Fruit fly (Drosophila melanogaster) whole organism, prepupa: ENCODE measurements around the gene Usp8.

Experiments used
- Blimp-1 ChIP-seq: fragments of 200-800 bp; sonication (Bioruptor generic); optimal IDR thresholded peaks from 3 replicates; lab custom pipeline; 2017; ENCODE audit warnings: missing biosample characterization, missing genetic modification characterization, mild to moderate bottlenecking, moderate library complexity, missing genetic modification reagents
- CG10631 ChIP-seq: fragments of 200-800 bp; sonication (Bioruptor generic); optimal IDR thresholded peaks from 2 replicates; lab custom pipeline; 2016; ENCODE audit warnings: missing biosample characterization, missing genetic modification characterization
- CG11294 ChIP-seq: fragments of 200-800 bp; sonication (Bioruptor generic); IDR thresholded peaks from 2 replicates; pipeline ENCODE4 v1.3.6; 2022; ENCODE audit warnings: missing biosample characterization, missing genetic modification characterization
- CG11762 ChIP-seq: fragments of 200-800 bp; sonication (Bioruptor generic); optimal IDR thresholded peaks from 3 replicates; lab custom pipeline; 2016; ENCODE audit warnings: missing biosample characterization, missing genetic modification characterization; ENCODE audit not compliant: insufficient read depth
- CG15336 ChIP-seq: fragments of 200-800 bp; sonication (Bioruptor generic); IDR thresholded peaks from 2 replicates; pipeline ENCODE4 v1.3.6; 2022; ENCODE audit warnings: missing biosample characterization, missing genetic modification characterization
- CG1621 ChIP-seq: fragments of 200-800 bp; sonication (Bioruptor generic); optimal IDR thresholded peaks from 3 replicates; lab custom pipeline; 2018; ENCODE audit warnings: missing biosample characterization, mild to moderate bottlenecking, missing genetic modification characterization
- CG16779 ChIP-seq: fragments of 200-800 bp; sonication (Bioruptor generic); optimal IDR thresholded peaks from 3 replicates; lab custom pipeline; 2017; ENCODE audit warnings: missing biosample characterization, mild to moderate bottlenecking, missing genetic modification characterization
- CG3032 ChIP-seq: fragments of 200-800 bp; optimal IDR thresholded peaks from 2 replicates; lab custom pipeline; 2019; ENCODE audit warnings: missing biosample characterization, mild to moderate bottlenecking, missing genetic modification characterization, moderate library complexity
- CG31627 ChIP-seq: fragments of 200-800 bp; sonication (Bioruptor generic); optimal IDR thresholded peaks from 3 replicates; lab custom pipeline; 2016; ENCODE audit warnings: missing biosample characterization, missing genetic modification characterization
- CG32006 ChIP-seq: fragments of 200-800 bp; sonication (Bioruptor generic); optimal IDR thresholded peaks from 3 replicates; lab custom pipeline; 2017; ENCODE audit warnings: missing biosample characterization, mild to moderate bottlenecking, missing genetic modification characterization
- CG34406 ChIP-seq: fragments of 200-800 bp; sonication (Bioruptor generic); optimal IDR thresholded peaks from 3 replicates; lab custom pipeline; 2016; ENCODE audit warnings: missing biosample characterization, missing genetic modification characterization
- CG3919 ChIP-seq: fragments of 200-800 bp; sonication (Bioruptor generic); optimal IDR thresholded peaks from 3 replicates; lab custom pipeline; 2016; ENCODE audit warnings: missing biosample characterization, missing genetic modification characterization
- CG4318 ChIP-seq: fragments of 200-800 bp; sonication (Bioruptor generic); optimal IDR thresholded peaks from 3 replicates; lab custom pipeline; 2017; ENCODE audit warnings: missing biosample characterization, mild to moderate bottlenecking, missing genetic modification characterization
- CG6163 ChIP-seq: fragments of 200-800 bp; sonication (Bioruptor generic); IDR thresholded peaks from 3 replicates; pipeline ENCODE4 v1.3.6; 2022; ENCODE audit warnings: missing biosample characterization, missing genetic modification characterization
- CG6276 ChIP-seq: fragments of 200-800 bp; sonication (Bioruptor generic); optimal IDR thresholded peaks from 2 replicates; lab custom pipeline; 2017; ENCODE audit warnings: missing biosample characterization, mild to moderate bottlenecking, missing genetic modification characterization
- CG6792 ChIP-seq: fragments of 200-800 bp; sonication (Bioruptor generic); optimal IDR thresholded peaks from 3 replicates; lab custom pipeline; 2016; ENCODE audit warnings: missing biosample characterization, missing genetic modification characterization
- CG6854 ChIP-seq: fragments of 200-800 bp; sonication (Bioruptor generic); optimal IDR thresholded peaks from 2 replicates; lab custom pipeline; 2017; ENCODE audit warnings: missing biosample characterization, mild to moderate bottlenecking, missing genetic modification characterization
- CG7368 ChIP-seq: fragments of 200-800 bp; sonication (Bioruptor generic); optimal IDR thresholded peaks from 3 replicates; lab custom pipeline; 2016; ENCODE audit warnings: missing biosample characterization, missing genetic modification characterization
- CG8119 ChIP-seq: fragments of 200-800 bp; sonication (Bioruptor generic); IDR thresholded peaks from 3 replicates; pipeline ENCODE4 v1.3.6; 2022; ENCODE audit warnings: missing biosample characterization, missing genetic modification characterization
- CG8319 ChIP-seq: fragments of 200-800 bp; sonication (Bioruptor generic); optimal IDR thresholded peaks from 3 replicates; lab custom pipeline; 2016; ENCODE audit warnings: missing biosample characterization, missing genetic modification characterization
- CG8632 ChIP-seq: fragments of 200-800 bp; sonication (Bioruptor generic); optimal IDR thresholded peaks from 3 replicates; lab custom pipeline; 2016; ENCODE audit warnings: missing biosample characterization, missing genetic modification characterization
- CG9139 ChIP-seq: fragments of 200-800 bp; sonication (Bioruptor generic); optimal IDR thresholded peaks from 3 replicates; lab custom pipeline; 2017; ENCODE audit warnings: missing biosample characterization, mild to moderate bottlenecking, missing genetic modification characterization
- Eip75B ChIP-seq: fragments of 200-800 bp; sonication (Bioruptor generic); optimal IDR thresholded peaks from 3 replicates; lab custom pipeline; 2016; ENCODE audit warnings: missing biosample characterization, missing genetic modification characterization
- Eip78C ChIP-seq: fragments of 200-800 bp; sonication (Bioruptor generic); peaks from one replicate; lab custom pipeline; 2016; ENCODE audit warnings: missing biosample characterization, missing genetic modification characterization
- Eip93F ChIP-seq: fragments of 200-800 bp; sonication (Bioruptor generic); optimal IDR thresholded peaks from 2 replicates; lab custom pipeline; 2016; ENCODE audit warnings: missing biosample characterization, mild to moderate bottlenecking, missing genetic modification characterization
- Ets96B ChIP-seq: fragments of 200-800 bp; optimal IDR thresholded peaks from 2 replicates; lab custom pipeline; 2019; ENCODE audit warnings: missing biosample characterization, mild to moderate bottlenecking, missing genetic modification characterization, moderate library complexity
- Hr38 ChIP-seq: sonication (Bioruptor generic); optimal IDR thresholded peaks from 2 replicates; lab custom pipeline; 2016; ENCODE audit warnings: missing biosample characterization, missing genetic modification characterization
- Hr4 ChIP-seq: fragments of 200-800 bp; sonication (Bioruptor generic); optimal IDR thresholded peaks from 3 replicates; lab custom pipeline; 2016; ENCODE audit warnings: missing biosample characterization, missing genetic modification characterization
- Met ChIP-seq: fragments of 200-800 bp; sonication (Bioruptor generic); optimal IDR thresholded peaks from 3 replicates; lab custom pipeline; 2016; ENCODE audit warnings: missing biosample characterization, missing genetic modification characterization
- OdsH ChIP-seq: fragments of 200-800 bp; sonication (Bioruptor generic); optimal IDR thresholded peaks from 3 replicates; lab custom pipeline; 2016; ENCODE audit warnings: missing biosample characterization, missing genetic modification characterization
- Smox ChIP-seq: fragments of 200-800 bp; sonication (Bioruptor generic); optimal IDR thresholded peaks from 3 replicates; lab custom pipeline; 2016; ENCODE audit warnings: missing biosample characterization, missing genetic modification characterization
- Sox102F ChIP-seq: fragments of 200-800 bp; sonication (Bioruptor generic); optimal IDR thresholded peaks from 2 replicates; lab custom pipeline; 2016; ENCODE audit warnings: missing biosample characterization, mild to moderate bottlenecking, missing genetic modification characterization
- Sox14 ChIP-seq: fragments of 200-800 bp; sonication (Bioruptor generic); optimal IDR thresholded peaks from 3 replicates; lab custom pipeline; 2016; ENCODE audit warnings: missing biosample characterization, missing genetic modification characterization
- achi ChIP-seq: fragments of 200-800 bp; sonication (Bioruptor generic); optimal IDR thresholded peaks from 3 replicates; lab custom pipeline; 2016; ENCODE audit warnings: missing biosample characterization, missing genetic modification characterization
- acj6 ChIP-seq: fragments of 200-800 bp; sonication (Bioruptor generic); optimal IDR thresholded peaks from 3 replicates; lab custom pipeline; 2016; ENCODE audit warnings: missing biosample characterization, missing genetic modification characterization
- dsx ChIP-seq: fragments of 200-800 bp; optimal IDR thresholded peaks from 3 replicates; lab custom pipeline; 2019; ENCODE audit warnings: missing biosample characterization, mild to moderate bottlenecking, missing genetic modification characterization, moderate library complexity; ENCODE audit not compliant: poor library complexity, severe bottlenecking
- eg ChIP-seq: fragments of 200-800 bp; sonication (Bioruptor generic); IDR thresholded peaks from 3 replicates; pipeline ENCODE4 v1.3.6; 2022; ENCODE audit warnings: missing biosample characterization, missing genetic modification characterization
- esn ChIP-seq: fragments of 200-800 bp; sonication (Bioruptor generic); optimal IDR thresholded peaks from 2 replicates; lab custom pipeline; 2016; ENCODE audit warnings: missing biosample characterization, mild to moderate bottlenecking, missing genetic modification characterization, moderate library complexity
- fd59A ChIP-seq: fragments of 200-800 bp; sonication (Bioruptor generic); optimal IDR thresholded peaks from 2 replicates; lab custom pipeline; 2017; ENCODE audit warnings: missing biosample characterization, mild to moderate bottlenecking, missing genetic modification characterization, missing genetic modification reagents
- fd85E ChIP-seq: fragments of 200-800 bp; sonication (Bioruptor generic); optimal IDR thresholded peaks from 3 replicates; lab custom pipeline; 2016; ENCODE audit warnings: missing biosample characterization, missing genetic modification characterization
- net ChIP-seq: fragments of 200-800 bp; sonication (Bioruptor generic); optimal IDR thresholded peaks from 3 replicates; lab custom pipeline; 2016; ENCODE audit warnings: missing biosample characterization, missing genetic modification characterization
- pdm3 ChIP-seq: fragments of 200-800 bp; sonication (Bioruptor generic); optimal IDR thresholded peaks from 3 replicates; lab custom pipeline; 2016; ENCODE audit warnings: missing biosample characterization, missing genetic modification characterization
- salr ChIP-seq, 2 experiments: fragments of 200-800 bp; sonication (Bioruptor generic); optimal IDR thresholded peaks; 3 replicates each; lab custom pipeline; 2016 to 2018; ENCODE audit warnings: missing biosample characterization in 2 of 2, missing genetic modification characterization in 2 of 2, mild to moderate bottlenecking in 1 of 2
- ss ChIP-seq, 2 experiments: fragments of 200-800 bp; sonication (Bioruptor generic); optimal IDR thresholded peaks; 2 replicates in 1 of 2; 3 replicates in 1 of 2; lab custom pipeline; 2017 to 2018; ENCODE audit warnings: mild to moderate bottlenecking in 2 of 2, missing biosample characterization in 2 of 2, missing genetic modification characterization in 2 of 2, moderate library complexity in 1 of 2
- svp ChIP-seq: fragments of 200-800 bp; sonication (Bioruptor generic); peaks from one replicate; lab custom pipeline; 2016; ENCODE audit warnings: missing biosample characterization, missing genetic modification characterization
- topi ChIP-seq: fragments of 200-800 bp; sonication (Bioruptor generic); optimal IDR thresholded peaks from 3 replicates; lab custom pipeline; 2016; ENCODE audit warnings: missing biosample characterization, missing genetic modification characterization

The Usp8 gene

dm6 chr3R:21107907-21108591 is 26.0 kb upstream of the Usp8 start, which contains the start of the genes Sec15 and rtet (continued):
- TF ChIP-seq acj6 (GFP tag; lab: Kevin White, UChicago) (peak; percentile 49), CG8632 (GFP tag; lab: Kevin White, UChicago) (no peak), Eip93F (GFP tag; lab: Kevin White, UChicago) (peak; percentile 35), Blimp-1 (peak; percentile 74), Ets96B (tag; lab: Kevin White, UChicago) (peak; percentile 39), OdsH (GFP tag; lab: Kevin White, UChicago) (no peak), Eip78C (GFP tag; lab: Kevin White, UChicago) (peak; percentile 81), CG32006 (no peak), CG31627 (peak; percentile 47), CG6163 (0 out of 3 replicates have a peak, but pooled peaks have one; percentile 16), fd85E (GFP tag; lab: Kevin White, UChicago) (no peak), dsx (peak; percentile 72), CG16779 (tag; lab: Kevin White, UChicago) (no peak), svp (peak; percentile 85), CG11294 (GFP tag; lab: Robert Waterston, UW) (no peak), esn (peak; percentile 75)

dm6 chr3R:21109712-21110111 is 24.4 kb upstream of the Usp8 start:
- TF ChIP-seq CG16779 (tag; lab: Kevin White, UChicago), result no peak
- no peak for TF ChIP-seq acj6 (GFP tag; lab: Kevin White, UChicago)
- TF ChIP-seq eg, result no peak

- TF ChIP-seq CG9139 (GFP tag; lab: Kevin White, UChicago) (no peak), Eip75B (no peak), CG11762 (peak; percentile 1), CG3919 (GFP tag; lab: Kevin White, UChicago) (peak; percentile 48), salr (GFP tag; optimal IDR thresholded peaks at IDR 0.05; lab: Kevin White, UChicago) (no peak), CG32006 (peak; percentile 27), CG3032 (peak; percentile 41), CG34406 (GFP tag; lab: Kevin White, UChicago) (no peak), achi (GFP tag; lab: Kevin White, UChicago) (peak; percentile 15), Hr38 (GFP tag; lab: Kevin White, UChicago) (no peak), CG10631 (GFP tag; lab: Kevin White, UChicago) (peak; percentile 53), svp (peak; percentile 52), fd59A (GFP tag; lab: Kevin White, UChicago) (no peak), Smox (GFP tag; lab: Kevin White, UChicago) (no peak), ss (GFP tag; optimal IDR thresholded peaks at IDR 0.05; lab: Kevin White, UChicago) (no peak), net (GFP tag; lab: Kevin White, UChicago) (no peak), pdm3 (GFP tag; lab: Kevin White, UChicago) (no peak), Sox102F (GFP tag; lab: Kevin White, UChicago) (peak; percentile 8), CG7368 (no peak), Sox14 (GFP tag; lab: Kevin White, UChicago) (peak; percentile 39), fd85E (GFP tag; lab: Kevin White, UChicago) (no peak), CG6276 (no peak), eg (no peak), dsx (no peak), CG8119 (GFP tag; lab: Robert Waterston, UW) (no peak), Hr4 (GFP tag; lab: Kevin White, UChicago) (peak; percentile 57), CG11294 (GFP tag; lab: Robert Waterston, UW) (no peak), topi (GFP tag; lab: Kevin White, UChicago) (peak; percentile 54), CG8319 (GFP tag; lab: Kevin White, UChicago) (no peak), CG4318 (GFP tag; lab: Kevin White, UChicago) (no peak), CG16779 (tag; lab: Kevin White, UChicago) (no peak), OdsH (GFP tag; lab: Kevin White, UChicago) (peak; percentile 52), Met (GFP tag; lab: Kevin White, UChicago) (peak; percentile 47), CG31627 (peak; percentile 48), acj6 (GFP tag; lab: Kevin White, UChicago) (peak; percentile 48), CG6854 (GFP tag; lab: Kevin White, UChicago) (no peak), CG15336 (GFP tag; lab: Robert Waterston, UW) (no peak), CG6792 (GFP tag; lab: Kevin White, UChicago) (peak; percentile 31), CG1621 (tag; lab: Kevin White, UChicago) (no peak)
These were observed 23.0 kb upstream of the Usp8 start, which contains the start of gene Rab11 for dm6 chr3R:21111046-21111480. TSS of gene Rab11 (plus strand) at chr3R:21111408.
